Worm (Caenorhabditis elegans): Measurements from ENCODE around the gene mtm-6.

The mtm-6 gene

ce11 chrIII:13344538-13345136 is 2.2 kb upstream of the mtm-6 start, which contains the start of gene acaa-2 (continued):
- TF ChIP-seq aptf-2 (GFP tag; conservative IDR thresholded peaks at IDR 0.05) (no peak), rcor-1 (GFP tag; IDR thresholded peaks at IDR 0.05) (no peak), B0261.1 (tag; optimal IDR thresholded peaks at IDR 0.05) (no peak), ceh-79 (tag; optimal IDR thresholded peaks at IDR 0.05) (no peak), nhr-120 (GFP tag; IDR thresholded peaks at IDR 0.05) (no peak), lin-35 (GFP tag; optimal IDR thresholded peaks at IDR 0.05) (no peak), gei-17 (GFP tag; optimal IDR thresholded peaks at IDR 0.05) (no peak), tbp1 (GFP tag; optimal IDR thresholded peaks at IDR 0.05) (no peak), madf-3 (GFP tag; IDR thresholded peaks at IDR 0.05) (no peak), hsf-1 (GFP tag; IDR thresholded peaks at IDR 0.05) (no peak), rec-8 (tag; optimal IDR thresholded peaks at IDR 0.05) (no peak), pbrm-1 (GFP tag; IDR thresholded peaks at IDR 0.05) (peak; percentile 9; the same call in 1 of the 2 replicates), F37B4.10 (GFP tag; IDR thresholded peaks at IDR 0.05) (no peak), Y95B8A.8 (GFP tag; IDR thresholded peaks at IDR 0.05) (no peak), F49E8.2 (tag; optimal IDR thresholded peaks at IDR 0.05; ENCODE audit: insufficient read depth) (peak; percentile 24), chd-7 (tag; optimal IDR thresholded peaks at IDR 0.05) (no peak), Y67H2A.10 (GFP tag; conservative IDR thresholded peaks at IDR 0.05) (no peak), F57C9.4 (tag; optimal IDR thresholded peaks at IDR 0.05) (no peak), hmg-1.2 (GFP tag; IDR thresholded peaks at IDR 0.05) (peak; percentile 26; the same call in 1 of the 2 replicates), hlh-26 (GFP tag; conservative IDR thresholded peaks at IDR 0.05) (no peak), ceh-91 (GFP tag; IDR thresholded peaks at IDR 0.05) (no peak), zim-3 (tag; optimal IDR thresholded peaks at IDR 0.05) (no peak), ztf-22 (GFP tag; optimal IDR thresholded peaks at IDR 0.05) (no peak), somi-1 (GFP tag; optimal IDR thresholded peaks at IDR 0.05) (no peak), ztf-3 (GFP tag; optimal IDR thresholded peaks at IDR 0.05) (no peak), attf-5 (GFP tag; optimal IDR thresholded peaks at IDR 0.05) (peak; percentile 35), B0019.2 (GFP tag; conservative IDR thresholded peaks at IDR 0.05) (no peak), ets-4 (GFP tag; optimal IDR thresholded peaks at IDR 0.05) (no peak), F23B12.7 (tag; optimal IDR thresholded peaks at IDR 0.05; ENCODE audit: insufficient read depth) (no peak), ztf-28 (GFP tag; IDR thresholded peaks at IDR 0.05) (no peak), F57A8.1 (GFP tag; optimal IDR thresholded peaks at IDR 0.05) (no peak), F52B5.7 (tag; optimal IDR thresholded peaks at IDR 0.05) (no peak), sdz-38 (tag; optimal IDR thresholded peaks at IDR 0.05) (no peak), ztf-25 (GFP tag; IDR thresholded peaks at IDR 0.05) (no peak)

DNA sequence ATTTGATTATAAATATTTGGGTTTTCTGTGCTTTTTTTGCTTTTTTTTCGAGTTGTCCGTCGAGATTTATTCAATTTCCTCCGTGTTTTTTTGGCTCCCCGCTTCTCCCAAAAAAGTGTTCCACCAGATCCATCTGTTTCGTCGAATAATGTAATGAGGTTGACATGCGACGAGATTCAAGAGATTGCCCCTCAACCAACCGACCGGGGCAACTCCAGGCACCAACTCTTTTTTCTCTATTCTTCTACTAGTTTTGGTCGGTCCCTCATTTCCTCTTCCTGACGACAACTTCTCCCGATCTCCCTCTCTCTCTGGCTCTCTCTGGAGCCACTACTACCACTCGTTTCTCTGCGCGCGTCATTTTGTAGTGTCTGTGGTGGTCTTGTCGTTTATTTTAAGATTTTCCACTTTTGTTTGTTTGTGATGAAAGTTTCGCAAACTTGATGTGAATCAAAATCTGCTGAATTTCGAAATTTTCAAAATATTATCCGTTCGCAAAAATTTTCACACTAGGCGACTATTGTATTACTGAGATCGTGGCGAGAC is 970 bp downstream of the mtm-6 start:
- TF ChIP-seq zfh-2 (GFP tag; conservative IDR thresholded peaks at IDR 0.05): peak; percentile 35; the same call in 1 of the 2 replicates
- TF ChIP-seq unc-130 (GFP tag; optimal IDR thresholded peaks at IDR 0.05): no peak
- no peak for TF ChIP-seq cebp-1 (GFP tag; IDR thresholded peaks at IDR 0.05)
- peak; percentile 48 for TF ChIP-seq cebp-1 (tag; optimal IDR thresholded peaks at IDR 0.05)
